Fruit fly (Drosophila melanogaster) whole organism, wandering third instar larva: Measurements from ENCODE around the gene bai.

Experiments
- CrebA ChIP-seq: fragments of 200-800 bp; sonication (Bioruptor generic); optimal IDR thresholded peaks from 2 replicates; lab custom pipeline; 2016; ENCODE audit warnings: missing biosample characterization, mild to moderate bottlenecking, missing genetic modification characterization, borderline replicate concordance
- Dfd ChIP-seq: fragments of >200 bp; optimal IDR thresholded peaks from 2 replicates; lab custom pipeline; 2017; ENCODE audit warnings: missing biosample characterization, missing genetic modification characterization
- Hr78 ChIP-seq: fragments of >200 bp; optimal IDR thresholded peaks from 2 replicates; lab custom pipeline; 2017; ENCODE audit warnings: missing biosample characterization, missing genetic modification characterization
- Hr83 ChIP-seq: fragments of 200-300 bp; sonication (Bioruptor generic); optimal IDR thresholded peaks from 2 replicates; lab custom pipeline; 2016; ENCODE audit warnings: missing biosample characterization, mild to moderate bottlenecking, missing genetic modification characterization, moderate library complexity; ENCODE audit not compliant: poor library complexity, severe bottlenecking
- Rel ChIP-seq, 2 experiments: fragments of 200-800 bp; sonication (Bioruptor generic) in 1 of 2; optimal IDR thresholded peaks; 2 replicates in 1 of 2; 3 replicates in 1 of 2; lab custom pipeline; 2016 to 2019; ENCODE audit warnings: mild to moderate bottlenecking in 2 of 2, missing biosample characterization in 2 of 2, missing genetic modification characterization in 2 of 2, moderate library complexity in 1 of 2
- Sp1 ChIP-seq: fragments of 200-800 bp; sonication (Bioruptor generic); optimal IDR thresholded peaks from 3 replicates; lab custom pipeline; 2019; ENCODE audit warnings: missing biosample characterization, mild to moderate bottlenecking, missing genetic modification characterization, moderate library complexity
- foxo ChIP-seq, 2 experiments: fragments of 200-800 bp; sonication (Bioruptor generic); optimal IDR thresholded peaks; 2 replicates in 1 of 2; 3 replicates in 1 of 2; lab custom pipeline; 2016 to 2017; ENCODE audit warnings: missing biosample characterization in 2 of 2, missing genetic modification characterization in 2 of 2
- fru ChIP-seq: fragments of 200-800 bp; sonication (Bioruptor generic); optimal IDR thresholded peaks from 3 replicates; lab custom pipeline; 2016; ENCODE audit warnings: missing biosample characterization, mild to moderate bottlenecking, missing genetic modification characterization
- h ChIP-seq: fragments of 200-800 bp; sonication (Bioruptor generic); optimal IDR thresholded peaks from 3 replicates; lab custom pipeline; 2016; ENCODE audit warnings: missing biosample characterization, mild to moderate bottlenecking, missing genetic modification characterization
- jim ChIP-seq: fragments of 175-275, 200-325 bp; sonication (Bioruptor generic); optimal IDR thresholded peaks from 2 replicates; lab custom pipeline; 2016; ENCODE audit warnings: missing biosample characterization, mild to moderate bottlenecking, missing genetic modification characterization
- pan ChIP-seq: fragments of >200 bp; optimal IDR thresholded peaks from 2 replicates; lab custom pipeline; 2017
- psq ChIP-seq: fragments of 200-800 bp; sonication (Bioruptor generic); optimal IDR thresholded peaks from 3 replicates; lab custom pipeline; 2017; ENCODE audit warnings: missing biosample characterization, mild to moderate bottlenecking, missing genetic modification characterization, moderate library complexity
- usp ChIP-seq: fragments of >200 bp; optimal IDR thresholded peaks from 2 replicates; lab custom pipeline; 2017; ENCODE audit warnings: missing biosample characterization, missing genetic modification characterization

DNA sequence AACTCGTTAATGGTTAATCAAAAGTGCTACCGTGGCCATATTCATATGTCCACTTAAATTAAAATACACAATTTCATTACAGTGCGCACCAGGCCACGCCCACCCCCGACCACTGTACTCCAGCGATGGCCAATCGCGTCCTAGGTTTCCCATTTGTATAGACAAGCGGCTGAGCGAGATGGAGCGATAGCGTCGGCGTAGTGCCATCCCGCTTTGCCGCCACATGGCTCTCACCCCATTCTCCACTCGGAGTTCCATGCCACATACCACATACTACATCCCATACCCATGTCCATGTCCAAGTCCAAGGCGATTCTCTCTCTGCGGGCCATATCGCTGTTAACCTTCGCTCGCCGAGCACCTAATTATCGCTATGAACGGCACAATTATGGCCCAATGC lies 41.3 kb downstream of the bai start:
- TF ChIP-seq jim (GFP tag; lab: Kevin White, UChicago) (no peak), usp (GFP tag; lab: Kevin White, UChicago) (no peak), psq (GFP tag; lab: Kevin White, UChicago) (no peak), fru (no peak), foxo (GFP tag; optimal IDR thresholded peaks at IDR 0.05; lab: Kevin White, UChicago) (no peak), Hr78 (GFP tag; lab: Kevin White, UChicago) (no peak), pan (lab: Kevin White, UChicago) (no peak), Dfd (GFP tag; lab: Kevin White, UChicago) (no peak), CrebA (GFP tag; lab: Kevin White, UChicago) (no peak), Rel (GFP tag; optimal IDR thresholded peaks at IDR 0.05; lab: Kevin White, UChicago) (no peak), Rel (tag; optimal IDR thresholded peaks at IDR 0.05; lab: Kevin White, UChicago) (no peak), Hr83 (peak; percentile 57), h (GFP tag; lab: Kevin White, UChicago) (no peak), Sp1 (GFP tag; lab: Kevin White, UChicago) (no peak)
